Fruit fly (Drosophila melanogaster) Kc167 (cell line): ENCODE results near the gene Nak.

Experiments
- Myc ChIP-seq: fragments of >200 bp; optimal IDR thresholded peaks from 2 replicates; lab custom pipeline; 2017; ENCODE audit warnings: missing external identifiers
- Sin3A ChIP-seq: fragments of >200 bp; optimal IDR thresholded peaks from 2 replicates; lab custom pipeline; 2018; ENCODE audit warnings: missing external identifiers
- h ChIP-seq: fragments of >200 bp; optimal IDR thresholded peaks from 3 replicates; lab custom pipeline; 2018; ENCODE audit warnings: missing external identifiers
- insv ChIP-seq: fragments of >200 bp; optimal IDR thresholded peaks from 3 replicates; lab custom pipeline; 2018; ENCODE audit warnings: missing external identifiers
- psq ChIP-seq: fragments of >200 bp; optimal IDR thresholded peaks from 2 replicates; lab custom pipeline; 2017; ENCODE audit warnings: missing external identifiers
- ttk ChIP-seq: sonication (Bioruptor generic); optimal IDR thresholded peaks from 2 replicates; lab custom pipeline; 2017; ENCODE audit warnings: missing external identifiers

DNA sequence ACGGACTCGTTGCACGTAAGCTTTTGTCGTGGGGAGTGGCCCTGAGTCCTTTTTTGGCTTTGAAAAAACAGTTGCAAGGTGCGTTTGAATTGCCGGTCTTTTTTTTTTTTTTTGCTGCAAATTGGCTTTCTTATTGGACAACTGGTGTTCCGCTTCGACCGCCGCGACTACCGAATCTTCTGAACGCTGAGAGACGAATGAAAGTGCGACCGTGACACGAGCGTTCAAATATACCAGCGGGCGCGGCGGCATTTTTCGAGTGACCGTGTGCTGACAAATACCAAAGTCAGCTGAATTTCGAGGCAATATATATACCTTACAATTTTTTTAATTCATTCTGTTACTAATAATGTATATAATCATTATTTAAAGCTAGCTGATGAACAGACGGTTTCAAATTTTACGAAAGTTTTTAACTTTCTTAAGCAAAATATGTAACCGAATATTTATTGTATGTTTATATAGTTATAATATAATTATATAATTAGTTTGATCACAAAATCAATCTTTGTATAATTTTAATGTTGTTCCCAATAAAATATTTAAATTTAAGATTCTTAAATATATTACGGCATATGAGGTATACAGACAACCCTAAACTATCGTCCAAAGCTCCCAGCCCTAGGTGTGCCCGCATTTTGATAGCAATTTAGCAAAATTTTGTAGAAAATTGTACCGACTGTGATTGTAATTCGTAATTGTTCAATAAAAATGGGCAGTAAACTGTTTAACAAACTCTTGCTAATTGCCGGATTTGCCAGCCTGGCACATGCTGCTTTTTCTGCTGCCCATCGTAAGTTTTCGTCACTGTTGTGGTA is 18.7 kb upstream of the Nak start, which contains the start of the genes Swip-1 and EMC5:
- TF ChIP-seq insv (lab: Kevin White, UChicago) (no peak), Sin3A (no peak), Myc (no peak), ttk (lab: Kevin White, UChicago) (no peak), psq (lab: Kevin White, UChicago) (no peak), h (lab: Kevin White, UChicago) (no peak)
